Worm (Caenorhabditis elegans) whole organism, mixed stage, embryonic: ENCODE results near the gene twk-7.

Experiments
- M03D4.4 ChIP-seq: sonication (generic microtip); optimal IDR thresholded peaks from 2 replicates; lab custom pipeline; 2017; ENCODE audit warnings: mild to moderate bottlenecking, missing genetic modification characterization, missing compliant biosample characterization
- bed-3 ChIP-seq: fragments of 200-800 bp; sonication (Bioruptor generic); optimal IDR thresholded peaks from 3 replicates; lab custom pipeline; 2018; ENCODE audit warnings: mild to moderate bottlenecking, missing genetic modification characterization, moderate library complexity, missing compliant biosample characterization
- blmp-1 ChIP-seq: fragments of 150-350 bp; optimal IDR thresholded peaks from 2 replicates; lab custom pipeline; 2014; ENCODE audit warnings: missing biosample characterization, missing genetic modification characterization
- ceh-39 ChIP-seq: fragments of 150-350 bp; optimal IDR thresholded peaks from 2 replicates; lab custom pipeline; 2014; ENCODE audit warnings: missing biosample characterization, missing genetic modification characterization
- ceh-43 ChIP-seq: fragments of 200-800 bp; sonication (Bioruptor generic); optimal IDR thresholded peaks from 2 replicates; lab custom pipeline; 2018; ENCODE audit warnings: mild to moderate bottlenecking, missing genetic modification characterization, moderate library complexity, missing compliant biosample characterization
- ceh-83 ChIP-seq: fragments of 200-800 bp; sonication (Bioruptor generic); optimal IDR thresholded peaks from 2 replicates; lab custom pipeline; 2018; ENCODE audit warnings: mild to moderate bottlenecking, missing genetic modification characterization, missing compliant biosample characterization
- ces-1 ChIP-seq: fragments of 150-350 bp; optimal IDR thresholded peaks from 2 replicates; lab custom pipeline; 2014; ENCODE audit warnings: missing biosample characterization, missing genetic modification reagents, missing genetic modification characterization
- cnd-1 ChIP-seq: fragments of 200-800 bp; sonication (Bioruptor generic); optimal IDR thresholded peaks from 2 replicates; lab custom pipeline; 2018; ENCODE audit warnings: mild to moderate bottlenecking, missing genetic modification characterization, missing compliant biosample characterization
- drap-1 ChIP-seq: fragments of 200-800 bp; sonication (Bioruptor generic); optimal IDR thresholded peaks from 3 replicates; lab custom pipeline; 2018; ENCODE audit warnings: mild to moderate bottlenecking, missing genetic modification characterization, missing compliant biosample characterization
- elt-1 ChIP-seq: sonication (generic microtip); optimal IDR thresholded peaks from 2 replicates; lab custom pipeline; 2017; ENCODE audit warnings: missing genetic modification characterization, mild to moderate bottlenecking, missing compliant biosample characterization, antibody characterized with exemption, moderate library complexity, borderline replicate concordance; ENCODE audit not compliant: insufficient read depth
- elt-3 ChIP-seq: fragments of 150-350 bp; optimal IDR thresholded peaks from 2 replicates; lab custom pipeline; 2014; ENCODE audit warnings: missing biosample characterization, missing genetic modification characterization
- flh-1 ChIP-seq: fragments of 200-800 bp; sonication (Bioruptor generic); optimal IDR thresholded peaks from 2 replicates; lab custom pipeline; 2018; ENCODE audit warnings: mild to moderate bottlenecking, missing genetic modification characterization, moderate library complexity, missing compliant biosample characterization
- hlh-1 ChIP-seq: fragments of 150-350 bp; optimal IDR thresholded peaks from 2 replicates; lab custom pipeline; 2014; ENCODE audit warnings: missing biosample characterization, missing genetic modification reagents, missing genetic modification characterization
- lin-13 ChIP-seq: fragments of 150-350 bp; optimal IDR thresholded peaks from 2 replicates; lab custom pipeline; 2014; ENCODE audit warnings: missing biosample characterization, missing genetic modification characterization
- lin-32 ChIP-seq: fragments of 200-800 bp; sonication (Bioruptor generic); optimal IDR thresholded peaks from 2 replicates; lab custom pipeline; 2018; ENCODE audit warnings: mild to moderate bottlenecking, missing genetic modification characterization, missing compliant biosample characterization
- lsy-2 ChIP-seq: fragments of 150-350 bp; optimal IDR thresholded peaks from 2 replicates; lab custom pipeline; 2014; ENCODE audit warnings: missing biosample characterization, missing genetic modification characterization
- mab-5 ChIP-seq: fragments of 150-350 bp; optimal IDR thresholded peaks from 2 replicates; lab custom pipeline; 2014; ENCODE audit warnings: missing biosample characterization, missing genetic modification characterization
- mep-1 ChIP-seq: fragments of 150-350 bp; optimal IDR thresholded peaks from 2 replicates; lab custom pipeline; 2017; ENCODE audit warnings: missing biosample characterization, missing genetic modification reagents, missing genetic modification characterization, inconsistent platforms
- mls-2 ChIP-seq: sonication (generic microtip); optimal IDR thresholded peaks from 2 replicates; lab custom pipeline; 2016; ENCODE audit warnings: mild to moderate bottlenecking, missing genetic modification characterization, moderate library complexity, missing compliant biosample characterization
- nhr-12 ChIP-seq: fragments of 150-350 bp; optimal IDR thresholded peaks from 2 replicates; lab custom pipeline; 2014; ENCODE audit warnings: missing biosample characterization, missing genetic modification characterization
- nhr-2 ChIP-seq: fragments of 150-350 bp; optimal IDR thresholded peaks from 2 replicates; lab custom pipeline; 2014; ENCODE audit warnings: missing biosample characterization, missing genetic modification characterization
- nhr-237 ChIP-seq: fragments of 150-350 bp; optimal IDR thresholded peaks from 2 replicates; lab custom pipeline; 2014; ENCODE audit warnings: missing biosample characterization, missing genetic modification characterization
- nhr-28 ChIP-seq: fragments of 150-350 bp; optimal IDR thresholded peaks from 2 replicates; lab custom pipeline; 2014; ENCODE audit warnings: missing biosample characterization, missing genetic modification characterization
- nhr-76 ChIP-seq: sonication (generic microtip); optimal IDR thresholded peaks from 2 replicates; lab custom pipeline; 2017; ENCODE audit warnings: missing biosample characterization, missing genetic modification characterization
- sem-2 ChIP-seq: fragments of 200-800 bp; sonication (Bioruptor generic); optimal IDR thresholded peaks from 2 replicates; lab custom pipeline; 2018; ENCODE audit warnings: mild to moderate bottlenecking, missing genetic modification characterization, missing compliant biosample characterization
- snpc-4 ChIP-seq: fragments of 150-350 bp; optimal IDR thresholded peaks from 2 replicates; lab custom pipeline; 2014; ENCODE audit warnings: missing biosample characterization, missing genetic modification characterization
- sptf-1 ChIP-seq: sonication (generic microtip); optimal IDR thresholded peaks from 2 replicates; lab custom pipeline; 2017; ENCODE audit warnings: mild to moderate bottlenecking, missing genetic modification characterization, moderate library complexity, missing compliant biosample characterization
- tbx-8 ChIP-seq: fragments of 200-800 bp; sonication (Bioruptor generic); optimal IDR thresholded peaks from 2 replicates; lab custom pipeline; 2018; ENCODE audit warnings: mild to moderate bottlenecking, missing genetic modification characterization, moderate library complexity, missing compliant biosample characterization
- unc-120 ChIP-seq: sonication (generic microtip); optimal IDR thresholded peaks from 2 replicates; lab custom pipeline; 2017; ENCODE audit warnings: missing genetic modification characterization, missing compliant biosample characterization; ENCODE audit not compliant: poor library complexity, severe bottlenecking
- unc-39 ChIP-seq: fragments of 150-350 bp; optimal IDR thresholded peaks from 2 replicates; lab custom pipeline; 2014; ENCODE audit warnings: missing biosample characterization, missing genetic modification characterization
- unc-62 ChIP-seq: fragments of 150-350 bp; optimal IDR thresholded peaks from 2 replicates; lab custom pipeline; 2014; ENCODE audit warnings: missing biosample characterization, missing genetic modification reagents, missing genetic modification characterization
- zip-8 ChIP-seq: fragments of 150-350 bp; optimal IDR thresholded peaks from 2 replicates; lab custom pipeline; 2014; ENCODE audit warnings: missing biosample characterization, missing genetic modification characterization
- ztf-11 ChIP-seq: fragments of 150-350 bp; optimal IDR thresholded peaks from 2 replicates; lab custom pipeline; 2014; ENCODE audit warnings: missing biosample characterization, missing genetic modification characterization

Gene twk-7

DNA sequence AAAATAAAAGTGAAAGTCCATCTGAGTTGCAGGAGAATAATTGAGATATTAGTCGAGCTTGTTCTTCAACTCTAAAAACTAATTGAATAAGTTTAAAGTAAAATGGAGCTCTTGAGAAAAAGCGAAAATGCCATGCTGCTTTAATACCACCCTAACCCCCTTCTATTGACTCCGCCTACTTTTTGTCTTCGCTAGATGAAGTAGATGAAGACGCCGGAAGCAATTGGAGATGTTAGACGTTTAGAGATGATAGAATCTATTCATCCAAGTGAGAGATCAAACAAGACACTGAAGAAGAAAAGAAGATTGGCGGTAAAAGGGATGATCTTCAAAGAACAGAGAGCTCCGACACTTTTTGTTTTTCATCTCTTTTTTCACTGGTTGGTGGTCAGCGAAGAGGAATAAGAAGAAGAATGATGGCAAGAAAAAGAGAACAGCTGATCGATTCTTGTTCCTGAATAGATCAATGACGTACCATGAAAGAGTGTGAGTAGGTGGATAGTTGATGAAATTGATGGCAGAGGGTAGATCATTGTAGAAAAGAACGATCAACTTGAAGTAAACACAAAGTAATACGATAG is 11.0 kb upstream of the twk-7 start:
- TF ChIP-seq zip-8 (tag; lab: Kevin White, UChicago): no peak
- TF ChIP-seq unc-39 (tag; lab: Kevin White, UChicago): no peak
- TF ChIP-seq nhr-12: no peak
- TF ChIP-seq sem-2 (GFP tag; lab: Kevin White, UChicago): no peak
- no peak for TF ChIP-seq nhr-237
- no peak for TF ChIP-seq elt-1
- TF ChIP-seq tbx-8 (GFP tag; lab: Kevin White, UChicago): no peak

DNA sequence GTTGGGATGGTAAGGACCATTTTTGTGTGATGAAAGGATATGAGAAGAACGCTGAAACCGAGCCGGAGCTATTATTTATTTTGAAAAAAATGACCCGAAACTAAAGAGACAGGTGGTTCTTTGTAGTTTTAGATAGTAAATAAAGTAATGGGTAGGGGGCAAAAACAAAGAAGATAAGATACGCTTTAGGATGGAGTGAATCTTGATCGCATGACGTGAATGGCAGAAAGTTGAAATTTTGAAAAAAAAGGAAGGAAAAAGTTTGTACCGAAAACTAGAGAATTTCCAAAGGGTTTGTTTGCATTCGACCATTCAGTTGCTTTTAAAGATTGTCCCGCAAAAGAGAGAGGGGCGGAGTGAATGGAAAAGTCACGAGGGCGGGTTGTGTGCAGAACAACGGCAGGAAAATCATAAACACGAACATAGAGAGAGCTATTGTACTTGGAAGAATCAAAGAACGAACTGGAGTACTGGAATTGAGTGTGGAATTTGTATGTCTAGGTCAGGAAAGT is 10.4 kb upstream of the twk-7 start, which contains the start of gene F22B7.9:
Gene F22B7.9 (minus strand): TSS at position 51 of the 512 bp plus-strand sequence.
- TF ChIP-seq nhr-12: no peak
- TF ChIP-seq ces-1 (GFP tag; lab: Kevin White, UChicago): no peak

DNA sequence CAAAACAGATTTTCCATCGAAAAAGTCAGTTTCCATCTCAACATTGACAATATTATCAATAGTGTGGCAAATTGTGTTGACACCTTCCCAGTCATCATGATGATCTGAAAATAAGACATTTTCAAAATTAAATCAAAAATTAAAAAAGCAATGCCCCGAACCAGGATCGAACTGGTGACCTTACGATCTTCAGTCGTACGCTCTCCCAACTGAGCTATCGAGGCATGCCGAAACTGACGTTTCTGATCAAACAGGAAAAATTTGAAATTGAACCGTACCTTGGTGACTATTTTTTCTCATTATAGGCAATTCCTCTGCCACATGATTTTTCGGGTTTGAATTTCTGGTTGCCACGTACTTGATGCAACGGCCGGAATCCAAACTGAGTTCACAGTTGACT is 9.9 kb upstream of the twk-7 start:
- TF ChIP-seq elt-3 (tag; lab: Kevin White, UChicago) (no peak), mab-5 (tag; lab: Kevin White, UChicago) (no peak), unc-39 (tag; lab: Kevin White, UChicago) (no peak)

DNA sequence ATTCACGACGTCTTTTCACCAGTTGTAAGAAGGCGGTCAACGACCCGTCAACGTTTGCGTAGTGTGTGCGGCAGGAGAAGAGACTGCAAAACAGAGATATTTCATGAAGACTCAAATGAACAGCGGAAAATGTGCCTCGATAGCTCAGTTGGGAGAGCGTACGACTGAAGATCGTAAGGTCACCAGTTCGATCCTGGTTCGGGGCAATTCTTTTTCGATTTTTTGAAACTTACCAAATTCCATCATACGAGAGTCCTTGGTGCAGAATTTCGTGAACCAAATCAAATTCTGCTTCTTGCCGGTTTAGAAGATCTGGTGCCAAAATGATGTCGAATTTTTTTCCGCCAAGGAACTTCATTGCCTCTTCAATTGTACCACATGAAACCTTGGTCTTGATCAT is 9.4 kb upstream of the twk-7 start:
- TF ChIP-seq ceh-83 (GFP tag; lab: Kevin White, UChicago): peak; percentile 66
- TF ChIP-seq ztf-11 (tag; lab: Kevin White, UChicago): peak; percentile 6
- TF ChIP-seq mls-2 (tag; lab: Kevin White, UChicago): peak; percentile 66
- TF ChIP-seq bed-3 (GFP tag; lab: Kevin White, UChicago): peak; percentile 5
- TF ChIP-seq lin-32 (GFP tag; lab: Kevin White, UChicago): peak; percentile 42
- peak; percentile 48 for TF ChIP-seq unc-120
- peak; percentile 44 for TF ChIP-seq sem-2 (GFP tag; lab: Kevin White, UChicago)
- TF ChIP-seq drap-1 (GFP tag; lab: Kevin White, UChicago): peak; percentile 57
- TF ChIP-seq cnd-1 (tag; lab: Kevin White, UChicago): peak; percentile 32
- peak; percentile 64 for TF ChIP-seq sptf-1 (tag; lab: Kevin White, UChicago)
- no peak for TF ChIP-seq mep-1 (tag; lab: Kevin White, UChicago)
- no peak for TF ChIP-seq nhr-76 (tag; lab: Kevin White, UChicago)
- peak; percentile 57 for TF ChIP-seq M03D4.4
- no peak for TF ChIP-seq lin-13 (tag; lab: Kevin White, UChicago)
- TF ChIP-seq nhr-237: no peak
- peak; percentile 25 for TF ChIP-seq ceh-43 (GFP tag; lab: Kevin White, UChicago)
- peak; percentile 21 for TF ChIP-seq unc-62 (GFP tag; lab: Kevin White, UChicago)

DNA sequence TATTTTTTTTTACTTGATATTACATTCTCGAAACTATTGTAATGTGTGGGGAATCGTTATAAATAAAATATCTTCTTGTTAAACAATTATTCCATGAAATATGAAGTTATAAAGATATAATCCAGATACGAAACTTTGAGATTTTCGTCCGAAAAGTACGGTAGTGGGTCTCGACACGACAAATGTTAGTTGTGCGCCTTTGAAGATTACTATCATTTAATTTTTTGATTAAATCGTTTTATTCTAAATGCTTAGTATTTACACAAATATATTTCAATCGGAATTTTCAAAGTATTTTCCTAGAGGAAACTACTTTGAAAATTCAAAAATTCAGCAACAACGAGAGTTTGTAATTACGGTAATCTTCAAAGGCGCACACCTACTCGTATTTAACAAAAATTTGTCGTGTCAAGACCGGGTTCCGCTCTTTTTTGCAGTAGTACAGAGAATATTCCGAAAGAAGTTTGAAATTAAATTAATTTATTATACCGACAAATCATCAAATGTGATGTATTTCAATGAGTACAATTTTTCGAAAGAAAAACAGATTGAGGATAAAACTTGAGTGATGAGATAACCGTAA is 8.7 kb upstream of the twk-7 start:
- TF ChIP-seq unc-62 (GFP tag; lab: Kevin White, UChicago): no peak
- no peak for TF ChIP-seq mab-5 (tag; lab: Kevin White, UChicago)
- no peak for TF ChIP-seq lin-32 (GFP tag; lab: Kevin White, UChicago)
- TF ChIP-seq ztf-11 (tag; lab: Kevin White, UChicago): no peak
- no peak for TF ChIP-seq mep-1 (tag; lab: Kevin White, UChicago)
- no peak for TF ChIP-seq M03D4.4
- TF ChIP-seq cnd-1 (tag; lab: Kevin White, UChicago): no peak
- TF ChIP-seq elt-3 (tag; lab: Kevin White, UChicago): no peak
- no peak for TF ChIP-seq ces-1 (GFP tag; lab: Kevin White, UChicago)
- TF ChIP-seq ceh-39: no peak
- no peak for TF ChIP-seq ceh-43 (GFP tag; lab: Kevin White, UChicago)
- TF ChIP-seq mls-2 (tag; lab: Kevin White, UChicago): no peak

DNA sequence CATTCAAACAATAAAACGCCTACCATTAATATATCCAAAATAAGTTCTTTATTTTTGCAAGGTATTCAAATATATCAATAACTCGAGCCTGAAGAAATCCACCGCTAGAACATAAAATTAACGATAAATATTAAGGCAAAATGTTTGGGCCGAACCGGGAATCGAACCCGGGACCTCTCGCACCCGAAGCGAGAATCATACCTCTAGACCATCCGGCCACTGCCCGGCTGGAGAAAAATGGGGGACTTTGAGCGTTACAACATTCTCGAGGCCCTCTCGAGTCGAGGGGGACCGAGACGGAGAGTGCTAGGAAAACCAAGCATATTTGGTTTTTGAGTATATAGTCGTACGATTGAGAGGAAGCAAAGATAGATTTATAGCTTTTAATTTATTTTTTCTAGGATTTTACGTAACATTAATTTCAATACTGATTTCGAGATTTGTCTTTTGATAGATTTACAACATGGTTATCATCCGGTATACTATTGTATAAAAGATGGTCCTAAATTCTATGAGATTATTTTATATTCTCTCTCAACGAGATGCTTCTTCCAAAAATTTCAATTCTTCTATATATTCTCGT is 6.8 kb upstream of the twk-7 start, which contains the start of gene flp-23:
Gene flp-23 (plus strand): TSS at position 533 of the 583 bp plus-strand sequence.
- TF ChIP-seq ceh-39 (no peak), elt-3 (tag; lab: Kevin White, UChicago) (no peak), mab-5 (tag; lab: Kevin White, UChicago) (no peak), zip-8 (tag; lab: Kevin White, UChicago) (no peak), nhr-2 (tag; lab: Kevin White, UChicago) (no peak), lin-32 (GFP tag; lab: Kevin White, UChicago) (peak; percentile 50), mls-2 (tag; lab: Kevin White, UChicago) (peak; percentile 87), ztf-11 (tag; lab: Kevin White, UChicago) (no peak), bed-3 (GFP tag; lab: Kevin White, UChicago) (peak; percentile 68), drap-1 (GFP tag; lab: Kevin White, UChicago) (peak; percentile 80), unc-120 (peak; percentile 66), mep-1 (tag; lab: Kevin White, UChicago) (peak; percentile 12), lsy-2 (tag; lab: Kevin White, UChicago) (no peak), sem-2 (GFP tag; lab: Kevin White, UChicago) (peak; percentile 73), nhr-76 (tag; lab: Kevin White, UChicago) (no peak), M03D4.4 (peak; percentile 85), ceh-83 (GFP tag; lab: Kevin White, UChicago) (peak; percentile 89), nhr-237 (no peak), cnd-1 (tag; lab: Kevin White, UChicago) (peak; percentile 78), sptf-1 (tag; lab: Kevin White, UChicago) (peak; percentile 88), nhr-28 (tag; lab: Kevin White, UChicago) (no peak), hlh-1 (tag; lab: Kevin White, UChicago) (peak; percentile 0), snpc-4 (tag; lab: Kevin White, UChicago) (no peak), lin-13 (tag; lab: Kevin White, UChicago) (no peak), blmp-1 (peak; percentile 22), flh-1 (GFP tag; lab: Kevin White, UChicago) (peak; percentile 52)
